Worm (Caenorhabditis elegans): ENCODE data around the gene bath-41.

The bath-41 gene

ce11 chrIII:6723089-6723488 lies 1.0 kb upstream of the bath-41 start, which contains the start of gene F37A4.1:
TSS of gene F37A4.1 (plus strand) at chrIII:6723389.
- TF ChIP-seq pag-3 (tag; optimal IDR thresholded peaks at IDR 0.05; ENCODE audit: borderline replicate concordance, insufficient read depth), result no peak
- no peak for TF ChIP-seq efl-1 (optimal IDR thresholded peaks at IDR 0.05)
- peak in 1 of 2 experiments; percentile 60 for TF ChIP-seq efl-1 (GFP tag; optimal IDR thresholded peaks at IDR 0.05 in 1 of 2)

ce11 chrIII:6718270-6718669 lies 3.8 kb downstream of the bath-41 start, which contains the start of gene F37A4.3:
TSS of gene F37A4.3 (plus strand) at chrIII:6718570.
- TF ChIP-seq nhr-77 (tag; optimal IDR thresholded peaks at IDR 0.05), result no peak
- TF ChIP-seq C16A3.4 (tag; optimal IDR thresholded peaks at IDR 0.05), result no peak
- no peak for TF ChIP-seq fkh-8 (tag; optimal IDR thresholded peaks at IDR 0.05)
- no peak for TF ChIP-seq efl-3 (GFP tag; optimal IDR thresholded peaks at IDR 0.05)
- TF ChIP-seq egl-27 (tag; optimal IDR thresholded peaks at IDR 0.05), result no peak
- TF ChIP-seq ceh-90 (tag; optimal IDR thresholded peaks at IDR 0.05), result no peak
- no peak for TF ChIP-seq hlh-4 (tag; optimal IDR thresholded peaks at IDR 0.05)
- no peak for TF ChIP-seq mef-2 (tag; optimal IDR thresholded peaks at IDR 0.05)
- TF ChIP-seq zag-1 (tag; optimal IDR thresholded peaks at IDR 0.05), result no peak

ce11 chrIII:6713266-6713665 lies 8.8 kb downstream of the bath-41 start, which contains the start of gene F37A4.4:
TSS of gene F37A4.4 (plus strand) at chrIII:6713566.
- TF ChIP-seq ceh-82 (tag; optimal IDR thresholded peaks at IDR 0.05) (no peak), nhr-11 (tag; optimal IDR thresholded peaks at IDR 0.05) (no peak), Y116A8C.19 (tag; optimal IDR thresholded peaks at IDR 0.05; ENCODE audit: borderline replicate concordance) (no peak), hlh-4 (tag; optimal IDR thresholded peaks at IDR 0.05) (no peak), lin-14 (GFP tag; optimal IDR thresholded peaks at IDR 0.05) (no peak), unc-62 (GFP tag; optimal IDR thresholded peaks at IDR 0.05) (no peak), pag-3 (tag; optimal IDR thresholded peaks at IDR 0.05; ENCODE audit: borderline replicate concordance, insufficient read depth) (no peak), xbp-1 (tag; optimal IDR thresholded peaks at IDR 0.05) (no peak), sup-37 (GFP tag; optimal IDR thresholded peaks at IDR 0.05) (no peak), efl-1 (optimal IDR thresholded peaks at IDR 0.05) (no peak), efl-1 (GFP tag; optimal IDR thresholded peaks at IDR 0.05 in 1 of 2) (no peak)

- no peak for TF ChIP-seq vab-15 (tag; optimal IDR thresholded peaks at IDR 0.05)
- TF ChIP-seq pag-3 (tag; optimal IDR thresholded peaks at IDR 0.05; ENCODE audit: borderline replicate concordance, insufficient read depth), result no peak
- no peak for TF ChIP-seq ceh-90 (tag; optimal IDR thresholded peaks at IDR 0.05)
- no peak for TF ChIP-seq ets-5 (GFP tag; IDR thresholded peaks at IDR 0.05)
- TF ChIP-seq fkh-10 (GFP tag; optimal IDR thresholded peaks at IDR 0.05), result no peak
- TF ChIP-seq mef-2 (tag; optimal IDR thresholded peaks at IDR 0.05), result no peak
- TF ChIP-seq elt-2 (tag; optimal IDR thresholded peaks at IDR 0.05), result no peak
- TF ChIP-seq hlh-4 (tag; optimal IDR thresholded peaks at IDR 0.05), result no peak
- TF ChIP-seq nhr-11 (tag; optimal IDR thresholded peaks at IDR 0.05), result no peak
- no peak for TF ChIP-seq dsc-1 (tag; optimal IDR thresholded peaks at IDR 0.05)
- TF ChIP-seq nhr-28 (tag; optimal IDR thresholded peaks at IDR 0.05), result no peak
- TF ChIP-seq snpc-4 (tag; optimal IDR thresholded peaks at IDR 0.05), result no peak
Observed at ce11 chrIII:6711590-6711989, 10.5 kb downstream of the bath-41 start, which contains the start of gene F37A4.5. TSS of gene F37A4.5 (plus strand) at chrIII:6711890.

ce11 chrIII:6709983-6710382 lies 12.1 kb downstream of the bath-41 start, which contains the start of gene isw-1:
TSS of gene isw-1 (minus strand) at chrIII:6710100.
- TF ChIP-seq ceh-82 (tag; optimal IDR thresholded peaks at IDR 0.05), result peak in 1 of 3 experiments; percentile 57
- TF ChIP-seq hpl-2 (GFP tag; optimal IDR thresholded peaks at IDR 0.05), result no peak
- no peak for TF ChIP-seq fos-1 (tag; optimal IDR thresholded peaks at IDR 0.05)
- no peak for TF ChIP-seq sup-37 (GFP tag; optimal IDR thresholded peaks at IDR 0.05)
- TF ChIP-seq grh-1 (GFP tag; IDR thresholded peaks at IDR 0.05), result no peak
- no peak for TF ChIP-seq pag-3 (tag; optimal IDR thresholded peaks at IDR 0.05; ENCODE audit: borderline replicate concordance, insufficient read depth)
- no peak for TF ChIP-seq Y116A8C.19 (tag; optimal IDR thresholded peaks at IDR 0.05; ENCODE audit: borderline replicate concordance)
- TF ChIP-seq ceh-63 (GFP tag; optimal IDR thresholded peaks at IDR 0.05), result no peak
- TF ChIP-seq dsc-1 (tag; optimal IDR thresholded peaks at IDR 0.05), result no peak
- TF ChIP-seq xbp-1 (tag; optimal IDR thresholded peaks at IDR 0.05), result peak; percentile 53
- no peak for TF ChIP-seq tbx-2 (tag; optimal IDR thresholded peaks at IDR 0.05)
- peak; percentile 46 for TF ChIP-seq skn-1 (tag; optimal IDR thresholded peaks at IDR 0.05)
- TF ChIP-seq jun-1 (tag; optimal IDR thresholded peaks at IDR 0.05), result peak; percentile 16
- peak; percentile 7 for TF ChIP-seq C04F5.9 (tag; optimal IDR thresholded peaks at IDR 0.05)
- no peak for TF ChIP-seq C34B4.2 (tag; optimal IDR thresholded peaks at IDR 0.05)
- TF ChIP-seq unc-130 (tag; optimal IDR thresholded peaks at IDR 0.05), result peak; percentile 2
- TF ChIP-seq pqm-1 (tag; optimal IDR thresholded peaks at IDR 0.05), result no peak
- TF ChIP-seq nhr-237 (tag; optimal IDR thresholded peaks at IDR 0.05), result no peak
- no peak for TF ChIP-seq fkh-4 (tag; optimal IDR thresholded peaks at IDR 0.05; ENCODE audit: borderline replicate concordance)
- TF ChIP-seq nhr-19 (GFP tag; conservative IDR thresholded peaks at IDR 0.05), result peak; percentile 39
- TF ChIP-seq unc-86 (tag; optimal IDR thresholded peaks at IDR 0.05), result peak; percentile 13
- no peak for TF ChIP-seq unc-62 (GFP tag; optimal IDR thresholded peaks at IDR 0.05)
- TF ChIP-seq snu-23 (GFP tag; optimal IDR thresholded peaks at IDR 0.05), result no peak
- TF ChIP-seq nhr-71 (tag; optimal IDR thresholded peaks at IDR 0.05), result no peak
- no peak for TF ChIP-seq lin-13 (GFP tag; optimal IDR thresholded peaks at IDR 0.05)
- TF ChIP-seq fkh-10 (GFP tag; optimal IDR thresholded peaks at IDR 0.05), result no peak
